Fruit fly (Drosophila melanogaster) whole organism, embryonic: ENCODE data around the gene CG15435.

Experiments
- Aef1 ChIP-seq: fragments of 200-800 bp; sonication (Bioruptor generic); IDR thresholded peaks from 3 replicates; pipeline ENCODE4 v1.3.6; 2022; ENCODE audit warnings: missing biosample characterization, missing genetic modification characterization
- BEAF-32 ChIP-seq: fragments of 200-800 bp; sonication (Bioruptor generic); optimal IDR thresholded peaks from 3 replicates; lab custom pipeline; 2017; ENCODE audit warnings: missing biosample characterization, missing genetic modification characterization, mild to moderate bottlenecking, moderate library complexity, missing genetic modification reagents
- CG10959 ChIP-seq: fragments of 200-800 bp; sonication (Bioruptor generic); IDR thresholded peaks from 2 replicates; pipeline ENCODE4 v1.3.6; 2022; ENCODE audit warnings: missing biosample characterization, missing genetic modification characterization
- CG11398 ChIP-seq: fragments of 200-800 bp; sonication (Bioruptor generic); optimal IDR thresholded peaks from 2 replicates; lab custom pipeline; 2016; ENCODE audit warnings: missing biosample characterization, missing genetic modification characterization
- CG12299 ChIP-seq: fragments of 200-800 bp; sonication (Bioruptor generic); optimal IDR thresholded peaks from 2 replicates; lab custom pipeline; 2018; ENCODE audit warnings: missing biosample characterization, mild to moderate bottlenecking, missing genetic modification characterization
- CG12659 ChIP-seq: fragments of 200-800 bp; sonication (Bioruptor generic); optimal IDR thresholded peaks from 3 replicates; lab custom pipeline; 2017; ENCODE audit warnings: mild to moderate bottlenecking, missing biosample characterization, missing genetic modification reagents, missing genetic modification characterization
- CG12942 ChIP-seq: fragments of 200-800 bp; sonication (Bioruptor generic); optimal IDR thresholded peaks from 3 replicates; lab custom pipeline; 2016; ENCODE audit warnings: missing biosample characterization, missing genetic modification characterization
- CG13123 ChIP-seq: fragments of 200-800 bp; sonication (Bioruptor generic); optimal IDR thresholded peaks from 2 replicates; lab custom pipeline; 2016; ENCODE audit warnings: missing biosample characterization, missing genetic modification characterization
- CG14860 ChIP-seq: fragments of 200-800 bp; sonication (Bioruptor generic); IDR thresholded peaks from 3 replicates; pipeline ENCODE4 v1.3.6; 2022; ENCODE audit warnings: missing biosample characterization, missing genetic modification characterization; ENCODE audit not compliant: partially characterized antibody
- CG17361 ChIP-seq: fragments of 200-800 bp; sonication (Bioruptor generic); IDR thresholded peaks from 3 replicates; pipeline ENCODE4 v1.3.6; 2022; ENCODE audit warnings: missing biosample characterization, missing genetic modification characterization
- CG17612 ChIP-seq: fragments of 200-800 bp; sonication (Bioruptor generic); IDR thresholded peaks from 2 replicates; pipeline ENCODE4 v1.3.6; 2022; ENCODE audit warnings: missing biosample characterization, missing genetic modification characterization
- CG18476 ChIP-seq: fragments of 200-800 bp; sonication (Bioruptor generic); optimal IDR thresholded peaks from 2 replicates; lab custom pipeline; 2016; ENCODE audit warnings: missing biosample characterization, mild to moderate bottlenecking, missing genetic modification characterization
- CG30020 ChIP-seq: fragments of 200-800 bp; optimal IDR thresholded peaks from 2 replicates; lab custom pipeline; 2019; ENCODE audit warnings: missing biosample characterization, mild to moderate bottlenecking, missing genetic modification characterization, moderate library complexity
- CG31365 ChIP-seq: fragments of 200-800 bp; sonication (Bioruptor generic); optimal IDR thresholded peaks from 2 replicates; lab custom pipeline; 2018; ENCODE audit warnings: missing biosample characterization, mild to moderate bottlenecking, missing genetic modification characterization
- CG7928 ChIP-seq: fragments of 200-800 bp; sonication (Bioruptor generic); optimal IDR thresholded peaks from 2 replicates; lab custom pipeline; 2017; ENCODE audit warnings: missing biosample characterization, mild to moderate bottlenecking, missing genetic modification characterization
- CG9215 ChIP-seq: fragments of 200-800 bp; sonication (Bioruptor generic); IDR thresholded peaks from 2 replicates; pipeline ENCODE4 v1.3.6; 2022; ENCODE audit warnings: missing biosample characterization, missing genetic modification characterization
- CHES-1-like ChIP-seq: fragments of 200-800 bp; sonication (Bioruptor generic); optimal IDR thresholded peaks from 2 replicates; lab custom pipeline; 2016; ENCODE audit warnings: missing biosample characterization, missing genetic modification characterization
- D ChIP-seq, 2 experiments: fragments of 200-800 bp in 1 of 2; fragments of >200 bp in 1 of 2; sonication (Bioruptor generic) in 1 of 2; optimal IDR thresholded peaks; 2 replicates in 1 of 2; 3 replicates in 1 of 2; lab custom pipeline; 2017; ENCODE audit warnings: mild to moderate bottlenecking in 1 of 2, missing biosample characterization in 1 of 2, missing genetic modification characterization in 1 of 2, missing genetic modification reagents in 1 of 2
- Dll ChIP-seq: fragments of 200-800 bp; sonication (Bioruptor generic); IDR thresholded peaks from 4 replicates; pipeline ENCODE4 v1.3.6; 2022; ENCODE audit warnings: missing biosample characterization, missing genetic modification characterization; ENCODE audit not compliant: partially characterized antibody
- E2f2 ChIP-seq: fragments of 200-800 bp; sonication (Bioruptor generic); IDR thresholded peaks from 2 replicates; pipeline ENCODE4 v1.3.6; 2022; ENCODE audit warnings: missing biosample characterization, missing genetic modification characterization
- Eip74EF ChIP-seq, 2 experiments: fragments of 200-800 bp in 1 of 2; fragments of >200 bp in 1 of 2; sonication (Bioruptor generic) in 1 of 2; optimal IDR thresholded peaks; 2 replicates each; lab custom pipeline; 2017 to 2019; ENCODE audit warnings: missing biosample characterization in 2 of 2, missing genetic modification characterization in 2 of 2, mild to moderate bottlenecking in 1 of 2, moderate library complexity in 1 of 2
- HLH3B ChIP-seq: fragments of 200-800 bp; sonication (Bioruptor generic); IDR thresholded peaks from 2 replicates; pipeline ENCODE4 v1.3.6; 2022; ENCODE audit warnings: missing biosample characterization, missing genetic modification characterization
- HLH4C ChIP-seq: fragments of 200-800 bp; sonication (Bioruptor generic); IDR thresholded peaks from 3 replicates; pipeline ENCODE4 v1.3.6; 2022; ENCODE audit warnings: missing biosample characterization, missing genetic modification characterization; ENCODE audit not compliant: partially characterized antibody
- Hey ChIP-seq: fragments of 200-800 bp; sonication (Bioruptor generic); optimal IDR thresholded peaks from 3 replicates; lab custom pipeline; 2018; ENCODE audit warnings: missing biosample characterization, mild to moderate bottlenecking, missing genetic modification characterization
- HmgZ ChIP-seq: fragments of 200-800 bp; sonication (Bioruptor generic); optimal IDR thresholded peaks from 2 replicates; lab custom pipeline; 2018; ENCODE audit warnings: missing biosample characterization, mild to moderate bottlenecking, missing genetic modification characterization
- Hr39 ChIP-seq: fragments of >200 bp; optimal IDR thresholded peaks from 2 replicates; lab custom pipeline; 2017
- Lpt ChIP-seq: fragments of >200 bp; optimal IDR thresholded peaks from 2 replicates; lab custom pipeline; 2018; ENCODE audit warnings: missing biosample characterization, missing genetic modification characterization
- Myb ChIP-seq: fragments of 200-800 bp; sonication (Bioruptor generic); optimal IDR thresholded peaks from 2 replicates; lab custom pipeline; 2016; ENCODE audit warnings: missing biosample characterization, missing genetic modification characterization
- NC2β ChIP-seq: fragments of 200-800 bp; sonication (Bioruptor generic); optimal IDR thresholded peaks from 2 replicates; lab custom pipeline; 2016; ENCODE audit warnings: missing biosample characterization, missing genetic modification characterization
- Oaz ChIP-seq: fragments of 200-800 bp; sonication (Bioruptor generic); IDR thresholded peaks from 2 replicates; pipeline ENCODE4 v1.3.6; 2022; ENCODE audit warnings: missing biosample characterization, missing genetic modification characterization
- Optix ChIP-seq: fragments of 200-800 bp; sonication (Bioruptor generic); IDR thresholded peaks from 3 replicates; pipeline ENCODE4 v1.3.6; 2022; ENCODE audit warnings: missing biosample characterization, missing genetic modification characterization
- Sry-β ChIP-seq: fragments of 200-800 bp; sonication (Bioruptor generic); optimal IDR thresholded peaks from 2 replicates; lab custom pipeline; 2018; ENCODE audit warnings: missing biosample characterization, mild to moderate bottlenecking, missing genetic modification characterization, moderate library complexity
- Trl ChIP-seq, 3 experiments: fragments of >200 bp in 2 of 3; fragments of 200-800 bp in 1 of 3; sonication (Bioruptor generic) in 1 of 3; optimal IDR thresholded peaks; 2 replicates in 1 of 3; 3 replicates in 2 of 3; lab custom pipeline; 2016 to 2017; ENCODE audit warnings: missing biosample characterization in 1 of 3, missing genetic modification characterization in 1 of 3
- al ChIP-seq: fragments of 200-800 bp; sonication (Bioruptor generic); IDR thresholded peaks from 2 replicates; pipeline ENCODE4 v1.3.6; 2022; ENCODE audit warnings: missing biosample characterization, missing genetic modification characterization
- bcd ChIP-seq: fragments of 200-800 bp; sonication (Bioruptor generic); optimal IDR thresholded peaks from 2 replicates; lab custom pipeline; 2017; ENCODE audit warnings: missing biosample characterization, mild to moderate bottlenecking, missing genetic modification characterization
- bowl ChIP-seq: fragments of 200-800 bp; sonication (Bioruptor generic); IDR thresholded peaks from 2 replicates; pipeline ENCODE4 v1.3.6; 2022; ENCODE audit warnings: missing biosample characterization, missing genetic modification characterization
- chn ChIP-seq: fragments of 200-800 bp; sonication (Bioruptor generic); optimal IDR thresholded peaks from 2 replicates; lab custom pipeline; 2016; ENCODE audit warnings: missing biosample characterization, missing genetic modification characterization
- fd64A ChIP-seq: fragments of 200-800 bp; sonication (Bioruptor generic); optimal IDR thresholded peaks from 3 replicates; lab custom pipeline; 2018; ENCODE audit warnings: missing biosample characterization, mild to moderate bottlenecking, missing genetic modification characterization
- gsb ChIP-seq: fragments of 200-800 bp; sonication (Bioruptor generic); IDR thresholded peaks from 2 replicates; pipeline ENCODE4 v1.3.6; 2022; ENCODE audit warnings: missing biosample characterization, missing genetic modification characterization
- ham ChIP-seq: fragments of 200-800 bp; sonication (Bioruptor generic); IDR thresholded peaks from 2 replicates; pipeline ENCODE4 v1.3.6; 2022; ENCODE audit warnings: missing biosample characterization, missing genetic modification characterization
- org-1 ChIP-seq: fragments of 200-800 bp; sonication (Bioruptor generic); optimal IDR thresholded peaks from 2 replicates; lab custom pipeline; 2017; ENCODE audit warnings: missing biosample characterization, missing genetic modification characterization
- schlank ChIP-seq: fragments of 200-800 bp; sonication (Bioruptor generic); optimal IDR thresholded peaks from 2 replicates; lab custom pipeline; 2018; ENCODE audit warnings: missing biosample characterization, mild to moderate bottlenecking, missing genetic modification characterization
- shn ChIP-seq: fragments of 200-800 bp; sonication (Bioruptor generic); optimal IDR thresholded peaks from 3 replicates; lab custom pipeline; 2016; ENCODE audit warnings: missing biosample characterization, missing genetic modification characterization
- sisA ChIP-seq: fragments of 200-800 bp; sonication (Bioruptor generic); IDR thresholded peaks from 2 replicates; pipeline ENCODE4 v1.3.6; 2022; ENCODE audit warnings: missing biosample characterization, missing genetic modification characterization
- sr ChIP-seq: fragments of 200-800 bp; sonication (Bioruptor generic); IDR thresholded peaks from 3 replicates; pipeline ENCODE4 v1.3.6; 2022; ENCODE audit warnings: missing biosample characterization, missing genetic modification characterization
- tgo ChIP-seq: fragments of 200-800 bp; sonication (Bioruptor generic); IDR thresholded peaks from 3 replicates; pipeline ENCODE4 v1.3.6; 2022; ENCODE audit warnings: missing biosample characterization, missing genetic modification characterization
- toy ChIP-seq: fragments of 200-800 bp; sonication (Bioruptor generic); IDR thresholded peaks from 2 replicates; pipeline ENCODE4 v1.3.6; 2022; ENCODE audit warnings: missing biosample characterization, missing genetic modification characterization
- tup ChIP-seq: fragments of 200-800 bp; sonication (Bioruptor generic); optimal IDR thresholded peaks from 2 replicates; lab custom pipeline; 2016; ENCODE audit warnings: missing biosample characterization, mild to moderate bottlenecking, missing genetic modification characterization, moderate library complexity
- twi ChIP-seq: fragments of 200-800 bp; optimal IDR thresholded peaks from 2 replicates; lab custom pipeline; 2019; ENCODE audit warnings: missing biosample characterization, mild to moderate bottlenecking, missing genetic modification characterization, moderate library complexity
- usp ChIP-seq: fragments of >200 bp; optimal IDR thresholded peaks from 2 replicates; lab custom pipeline; 2017; ENCODE audit warnings: missing biosample characterization, missing genetic modification characterization
- zen2 ChIP-seq: fragments of 200-800 bp; sonication (Bioruptor generic); IDR thresholded peaks from 3 replicates; pipeline ENCODE4 v1.3.6; 2022; ENCODE audit warnings: missing biosample characterization, missing genetic modification characterization; ENCODE audit not compliant: partially characterized antibody

CG15435 gene

DNA sequence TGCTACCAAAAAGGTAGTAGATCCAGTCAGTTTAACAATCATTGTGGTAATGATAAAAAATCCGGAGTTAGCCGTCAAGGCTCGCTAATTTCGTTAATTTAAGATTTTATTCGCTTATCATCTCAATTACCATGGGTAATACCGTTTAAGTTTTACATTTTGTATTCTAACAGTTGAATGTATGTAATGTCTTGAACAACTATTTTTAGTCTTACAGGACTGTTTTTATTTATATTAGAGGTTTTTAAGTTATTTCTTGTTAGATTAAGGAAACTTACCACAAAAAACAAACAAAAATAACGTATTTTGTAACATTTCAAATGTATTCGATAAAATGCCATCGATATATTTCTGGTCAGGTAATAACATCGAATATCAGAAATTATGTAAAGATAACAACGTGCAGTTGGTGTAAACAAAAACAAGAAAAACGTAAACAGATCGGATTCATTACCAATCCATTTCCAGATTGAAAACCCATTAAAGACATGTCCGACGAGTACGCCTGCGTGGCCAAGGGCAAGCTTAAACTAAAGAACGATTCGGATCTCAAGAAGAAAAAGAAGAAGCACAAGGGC lies 17.4 kb upstream of the CG15435 start, which contains the start of the genes Sfp24F and CG15432 (continued):
- TF ChIP-seq CG9215 (GFP tag; lab: Robert Waterston, UW), result no peak
- peak; percentile 5 for TF ChIP-seq CHES-1-like (GFP tag; lab: Kevin White, UChicago)
- no peak for TF ChIP-seq Oaz
- TF ChIP-seq E2f2, result peak; percentile 76
- TF ChIP-seq gsb (GFP tag; lab: Robert Waterston, UW), result no peak
- TF ChIP-seq CG12942 (GFP tag; lab: Kevin White, UChicago), result no peak
- no peak for TF ChIP-seq Optix (GFP tag; lab: Robert Waterston, UW)
- TF ChIP-seq Dll (GFP tag; lab: Robert Waterston, UW), result peak; percentile 73
- TF ChIP-seq CG18476 (GFP tag; lab: Kevin White, UChicago), result no peak
- TF ChIP-seq bcd (GFP tag; lab: Kevin White, UChicago), result no peak
- TF ChIP-seq Lpt (GFP tag; lab: Kevin White, UChicago), result no peak
- TF ChIP-seq CG30020 (tag; lab: Kevin White, UChicago), result peak; percentile 76
- no peak for TF ChIP-seq CG31365 (tag; lab: Kevin White, UChicago)
- no peak for TF ChIP-seq CG12299 (tag; lab: Kevin White, UChicago)
- TF ChIP-seq NC2β (GFP tag; lab: Kevin White, UChicago), result no peak
- no peak for TF ChIP-seq CG10959 (GFP tag; lab: Robert Waterston, UW)
- no peak for TF ChIP-seq Aef1
- no peak for TF ChIP-seq tup (GFP tag; lab: Kevin White, UChicago)
- no peak for TF ChIP-seq CG17612 (GFP tag; lab: Robert Waterston, UW)
- TF ChIP-seq BEAF-32, result peak; percentile 62
- TF ChIP-seq al (GFP tag; lab: Robert Waterston, UW), result no peak
- TF ChIP-seq zen2 (GFP tag; lab: Robert Waterston, UW), result no peak
- no peak for TF ChIP-seq HmgZ
- no peak for TF ChIP-seq twi (tag; lab: Kevin White, UChicago)
- no peak for TF ChIP-seq bowl (GFP tag; lab: Robert Waterston, UW)
- no peak for TF ChIP-seq Eip74EF (GFP tag; optimal IDR thresholded peaks at IDR 0.05; lab: Kevin White, UChicago)
- no peak for TF ChIP-seq fd64A
- TF ChIP-seq CG11398 (GFP tag; lab: Kevin White, UChicago), result no peak
- TF ChIP-seq HLH3B (GFP tag; lab: Robert Waterston, UW), result no peak
- TF ChIP-seq tgo (GFP tag; lab: Robert Waterston, UW), result no peak
- no peak for TF ChIP-seq usp (GFP tag; lab: Kevin White, UChicago)
- TF ChIP-seq Sry-β (GFP tag; lab: Kevin White, UChicago), result no peak
- no peak for TF ChIP-seq CG7928 (GFP tag; lab: Kevin White, UChicago)
- TF ChIP-seq org-1 (GFP tag; lab: Kevin White, UChicago), result no peak
- no peak for TF ChIP-seq CG13123
- TF ChIP-seq toy (GFP tag; lab: Robert Waterston, UW), result no peak
- no peak for TF ChIP-seq shn (GFP tag; lab: Kevin White, UChicago)
- no peak for TF ChIP-seq sr
- TF ChIP-seq sisA, result no peak
- no peak for TF ChIP-seq CG14860
- TF ChIP-seq Myb (GFP tag; lab: Kevin White, UChicago), result peak; percentile 94
- TF ChIP-seq Hr39 (lab: Kevin White, UChicago), result no peak
- no peak for TF ChIP-seq schlank
- no peak for TF ChIP-seq chn
- no peak for TF ChIP-seq D (optimal IDR thresholded peaks at IDR 0.05; lab: Kevin White, UChicago)
- TF ChIP-seq D (GFP tag; optimal IDR thresholded peaks at IDR 0.05; lab: Kevin White, UChicago), result no peak
- TF ChIP-seq Trl (optimal IDR thresholded peaks at IDR 0.05; lab: Kevin White, UChicago), result no peak
- no peak for TF ChIP-seq Trl (GFP tag; optimal IDR thresholded peaks at IDR 0.05; lab: Kevin White, UChicago)
- TF ChIP-seq CG12659 (GFP tag; lab: Kevin White, UChicago), result peak; percentile 8
- no peak for TF ChIP-seq ham (GFP tag; lab: Robert Waterston, UW)
- no peak for TF ChIP-seq Hey (tag; lab: Kevin White, UChicago)
- peak; percentile 73 for TF ChIP-seq HLH4C
- no peak for TF ChIP-seq CG17361 (GFP tag; lab: Robert Waterston, UW)
